Fruit fly (Drosophila melanogaster): ENCODE results near the gene lmd.

The lmd gene

dm6 chr3R:22998623-22999179 is 27.8 kb downstream of the lmd start:
- TF ChIP-seq CG12605 (GFP tag; IDR thresholded peaks at IDR 0.05) (no peak), CG9948 (tag; optimal IDR thresholded peaks at IDR 0.05) (no peak), CG15710 (tag; optimal IDR thresholded peaks at IDR 0.05) (no peak), fd96Ca (GFP tag; IDR thresholded peaks at IDR 0.05) (no peak), CG8159 (tag; optimal IDR thresholded peaks at IDR 0.05) (no peak)

- TF ChIP-seq CG17806 (tag; optimal IDR thresholded peaks at IDR 0.05), result no peak
- TF ChIP-seq CG34367 (tag; optimal IDR thresholded peaks at IDR 0.05), result no peak
- no peak for TF ChIP-seq CG15710 (tag; optimal IDR thresholded peaks at IDR 0.05)
- TF ChIP-seq Snoo (tag; optimal IDR thresholded peaks at IDR 0.05), result no peak
- no peak for TF ChIP-seq CG9948 (tag; optimal IDR thresholded peaks at IDR 0.05)
- no peak for TF ChIP-seq EcR (GFP tag; optimal IDR thresholded peaks at IDR 0.05)
- no peak for TF ChIP-seq fd96Ca (GFP tag; IDR thresholded peaks at IDR 0.05)
- TF ChIP-seq CG8301 (tag; optimal IDR thresholded peaks at IDR 0.05), result no peak
- TF ChIP-seq CG13204 (GFP tag; optimal IDR thresholded peaks at IDR 0.05), result no peak
- TF ChIP-seq rn (GFP tag; IDR thresholded peaks at IDR 0.05), result no peak
Measured at dm6 chr3R:22997912-22998622, 28.4 kb downstream of the lmd start, which contains the start of gene Nha2. Gene Nha2, minus strand, starts transcription at chr3R:22998528.

DNA sequence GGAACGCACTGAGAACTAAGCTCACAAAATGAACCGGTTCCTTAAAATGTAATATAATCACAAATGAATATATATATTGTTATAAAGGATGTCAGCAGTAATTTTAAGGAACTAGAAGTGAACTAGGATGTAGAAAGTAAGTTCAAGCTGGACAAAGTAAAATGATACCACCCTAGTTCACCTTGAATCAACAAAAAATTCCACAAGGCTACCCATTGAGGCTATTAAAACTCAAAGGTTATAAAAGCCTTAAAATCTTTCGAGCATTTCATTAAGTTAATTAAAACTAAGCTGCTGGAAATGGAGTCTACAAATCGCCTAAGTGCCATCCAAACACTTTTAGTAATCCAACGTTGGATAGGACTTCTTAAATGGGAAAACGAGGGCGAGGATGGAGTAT is 37.5 kb downstream of the lmd start, which contains the start of gene Or94b:
Or94b (plus strand) TSS at position 301 of the 400 bp plus-strand sequence.
- TF ChIP-seq rn (GFP tag; IDR thresholded peaks at IDR 0.05) (no peak), CG34367 (tag; optimal IDR thresholded peaks at IDR 0.05) (no peak), fd96Ca (GFP tag; IDR thresholded peaks at IDR 0.05) (no peak), CG32121 (GFP tag; IDR thresholded peaks at IDR 0.05) (no peak), CG17806 (tag; optimal IDR thresholded peaks at IDR 0.05) (no peak), EcR (GFP tag; optimal IDR thresholded peaks at IDR 0.05) (no peak), CG8159 (tag; optimal IDR thresholded peaks at IDR 0.05) (no peak), CG9948 (tag; optimal IDR thresholded peaks at IDR 0.05) (no peak), Ets98B (GFP tag; IDR thresholded peaks at IDR 0.05) (no peak), CG15710 (tag; optimal IDR thresholded peaks at IDR 0.05) (no peak), CG12605 (GFP tag; IDR thresholded peaks at IDR 0.05) (no peak), CG10348 (GFP tag; IDR thresholded peaks at IDR 0.05) (no peak), CG8301 (tag; optimal IDR thresholded peaks at IDR 0.05) (no peak)

DNA sequence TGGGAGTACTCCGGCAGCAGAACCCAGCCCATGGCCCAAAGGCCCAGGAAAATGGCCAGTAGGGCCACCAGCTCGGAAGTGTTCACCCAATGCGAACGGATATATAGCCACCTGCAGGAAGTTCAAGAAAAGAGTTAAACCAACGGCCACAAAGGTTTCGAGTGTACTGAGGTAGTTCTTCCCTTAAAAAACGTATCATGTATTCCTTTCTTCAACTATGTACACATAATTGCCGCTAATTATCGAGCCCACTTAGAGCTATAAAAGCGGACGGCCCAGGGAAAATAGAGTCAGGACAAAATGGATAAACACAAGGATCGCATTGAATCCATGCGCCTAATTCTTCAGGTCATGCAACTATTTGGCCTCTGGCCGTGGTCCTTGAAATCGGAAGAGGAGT is 39.5 kb downstream of the lmd start, which contains the start of gene Or94a:
Or94a (plus strand) TSS at position 301 of the 400 bp plus-strand sequence.
- TF ChIP-seq rn (GFP tag; IDR thresholded peaks at IDR 0.05), result no peak
- TF ChIP-seq CG10348 (GFP tag; IDR thresholded peaks at IDR 0.05), result no peak
- no peak for TF ChIP-seq CG8159 (tag; optimal IDR thresholded peaks at IDR 0.05)
- no peak for TF ChIP-seq CG9948 (tag; optimal IDR thresholded peaks at IDR 0.05)
- TF ChIP-seq CG4496 (GFP tag; IDR thresholded peaks at IDR 0.05), result no peak
- no peak for TF ChIP-seq Pif1B (GFP tag; optimal IDR thresholded peaks at IDR 0.05)
- TF ChIP-seq Pif1A (GFP tag; optimal IDR thresholded peaks at IDR 0.05), result no peak
- TF ChIP-seq CG12605 (GFP tag; IDR thresholded peaks at IDR 0.05), result no peak
- no peak for TF ChIP-seq CG8301 (tag; optimal IDR thresholded peaks at IDR 0.05)
- no peak for TF ChIP-seq D1 (tag; optimal IDR thresholded peaks at IDR 0.05)
- no peak for TF ChIP-seq gl (tag; optimal IDR thresholded peaks at IDR 0.05)

DNA sequence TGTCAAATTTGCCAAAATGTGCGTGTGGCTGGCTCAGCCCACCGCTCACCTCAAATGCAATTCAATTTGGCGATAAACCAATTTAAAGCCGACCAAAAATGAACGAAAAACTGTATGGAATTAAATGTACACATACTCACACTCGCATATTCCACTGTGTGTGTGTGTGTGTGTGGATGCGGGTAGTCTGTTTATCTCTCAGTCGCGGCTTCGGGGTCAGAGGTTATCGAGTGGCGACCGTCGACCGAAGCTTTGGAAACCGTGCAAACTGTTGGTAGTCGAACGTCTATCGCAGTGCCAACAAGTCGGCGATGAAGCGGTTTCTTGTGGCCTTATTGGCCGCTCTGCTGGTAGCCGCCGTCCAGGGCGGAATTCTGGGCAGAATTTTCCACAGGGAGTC is 49.5 kb downstream of the lmd start, which contains the start of gene Gbp3:
Gbp3 (plus strand) TSS at position 274 of the 400 bp plus-strand sequence.
- TF ChIP-seq CG32121 (GFP tag; IDR thresholded peaks at IDR 0.05), result no peak
- TF ChIP-seq rn (GFP tag; IDR thresholded peaks at IDR 0.05), result no peak

Measured in whole organism, pupa.